Worm (Caenorhabditis elegans) whole organism, young adult: ENCODE measurements around the gene ZK643.2.

ENCODE experiments used
- F10E7.11 ChIP-seq: sonication (generic microtip); optimal IDR thresholded peaks from 2 replicates; lab custom pipeline; 2017; ENCODE audit warnings: mild to moderate bottlenecking, missing genetic modification characterization, moderate library complexity, missing compliant biosample characterization
- K11D2.4 ChIP-seq: fragments of 200-800 bp; sonication (Bioruptor generic); IDR thresholded peaks from 2 replicates; pipeline ENCODE4 v1.3.6; 2022; ENCODE audit warnings: missing genetic modification reagents, missing genetic modification characterization, missing compliant biosample characterization
- ama-1 ChIP-seq, 3 experiments: fragments of 150-350 bp in 1 of 3; sonication (generic microtip) in 2 of 3; optimal IDR thresholded peaks; 2 replicates each; lab custom pipeline; 2014 to 2018; ENCODE audit warnings: missing biosample characterization in 2 of 3, missing genetic modification characterization in 2 of 3, missing genetic modification reagents in 2 of 3
- ceh-100 ChIP-seq: fragments of 200-800 bp; sonication (Bioruptor generic); IDR thresholded peaks from 2 replicates; pipeline ENCODE4 v1.3.6; 2022; ENCODE audit warnings: missing genetic modification reagents, missing genetic modification characterization, missing compliant biosample characterization
- ceh-40 ChIP-seq: fragments of 200-800 bp; sonication (Bioruptor generic); IDR thresholded peaks from 2 replicates; pipeline ENCODE4 v1.3.6; 2022; ENCODE audit warnings: missing genetic modification characterization, missing compliant biosample characterization
- chd-7 ChIP-seq: sonication (generic microtip); optimal IDR thresholded peaks from 2 replicates; lab custom pipeline; 2016; ENCODE audit warnings: mild to moderate bottlenecking, missing genetic modification characterization, moderate library complexity, missing compliant biosample characterization
- hmg-1.2 ChIP-seq: fragments of 200-800 bp; sonication (Bioruptor generic); IDR thresholded peaks from 2 replicates; pipeline ENCODE4 v1.3.6; 2022; ENCODE audit warnings: missing genetic modification reagents, missing genetic modification characterization, missing compliant biosample characterization
- let-607 ChIP-seq, 2 experiments: fragments of 200-800 bp in 1 of 2; sonication (Bioruptor generic) in 1 of 2; sonication (generic microtip) in 1 of 2; optimal IDR thresholded peaks; 2 replicates each; lab custom pipeline; 2016 to 2018; ENCODE audit warnings: mild to moderate bottlenecking in 2 of 2, missing compliant biosample characterization in 2 of 2, missing genetic modification characterization in 2 of 2, moderate library complexity in 2 of 2, missing genotype in 1 of 2
- lin-35 ChIP-seq, 3 experiments: fragments of 150-350 bp in 2 of 3; sonication (generic microtip) in 1 of 3; optimal IDR thresholded peaks; 2 replicates each; lab custom pipeline; 2014 to 2018; ENCODE audit warnings: missing biosample characterization in 3 of 3, missing genetic modification characterization in 3 of 3, missing genetic modification reagents in 3 of 3
- madf-3 ChIP-seq: fragments of 200-800 bp; sonication (Bioruptor generic); IDR thresholded peaks from 2 replicates; pipeline ENCODE4 v1.3.6; 2022; ENCODE audit warnings: missing genetic modification reagents, missing genetic modification characterization, missing compliant biosample characterization
- mxl-1 ChIP-seq: sonication (generic microtip); optimal IDR thresholded peaks from 2 replicates; lab custom pipeline; 2016; ENCODE audit warnings: missing genetic modification characterization, missing compliant biosample characterization
- rec-8 ChIP-seq, 2 experiments: sonication (generic microtip); optimal IDR thresholded peaks; 2 replicates each; lab custom pipeline; 2016; ENCODE audit warnings: mild to moderate bottlenecking in 2 of 2, missing genetic modification characterization in 2 of 2, missing genetic modification reagents in 2 of 2, missing genotype in 2 of 2, missing biosample characterization in 1 of 2, missing compliant biosample characterization in 1 of 2, moderate library complexity in 1 of 2
- snpc-4 ChIP-seq, 5 experiments: fragments of 150-350 bp in 1 of 5; sonication (generic microtip) in 4 of 5; optimal IDR thresholded peaks; 2 replicates each; lab custom pipeline; 2014 to 2018; ENCODE audit warnings: missing genetic modification characterization in 5 of 5, missing biosample characterization in 3 of 5, antibody characterized with exemption in 2 of 5, mild to moderate bottlenecking in 2 of 5, missing compliant biosample characterization in 2 of 5, missing genotype in 2 of 5, moderate library complexity in 2 of 5, missing genetic modification reagents in 1 of 5
- ztf-28 ChIP-seq: fragments of 200-800 bp; sonication (Bioruptor generic); IDR thresholded peaks from 2 replicates; pipeline ENCODE4 v1.3.6; 2022; ENCODE audit warnings: missing genetic modification reagents, missing genetic modification characterization, missing compliant biosample characterization

DNA sequence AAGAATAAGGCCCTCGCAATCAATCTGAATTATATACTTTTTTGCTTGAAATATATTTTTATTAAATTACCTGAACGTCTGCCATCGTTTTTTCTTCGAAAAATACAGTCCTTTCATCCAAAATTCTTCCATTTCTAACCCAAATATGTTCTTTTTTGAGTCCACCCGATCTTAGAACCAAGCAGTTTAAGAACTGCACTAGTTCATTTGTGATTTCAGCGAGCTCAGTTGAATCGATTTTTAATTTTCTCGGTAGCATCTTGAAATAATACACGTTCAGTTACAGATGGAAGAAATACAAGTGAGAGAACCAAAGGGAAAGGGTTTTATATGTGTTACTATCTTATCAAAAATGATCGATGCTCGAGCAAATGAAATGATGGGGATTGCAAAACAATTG, 43.2 kb downstream of the ZK643.2 start, which contains the start of gene F59B2.3:
- TF ChIP-seq lin-35 (GFP tag; optimal IDR thresholded peaks at IDR 0.05; lab: Kevin White, UChicago) (no peak), chd-7 (tag; lab: Kevin White, UChicago) (no peak), rec-8 (tag; optimal IDR thresholded peaks at IDR 0.05; lab: Kevin White, UChicago) (no peak), ztf-28 (no peak), ama-1 (optimal IDR thresholded peaks at IDR 0.05; lab: Kevin White, UChicago) (no peak), ama-1 (GFP tag; optimal IDR thresholded peaks at IDR 0.05; lab: Kevin White, UChicago) (no peak), ceh-100 (GFP tag; lab: Robert Waterston, UW) (no peak), madf-3 (GFP tag; lab: Robert Waterston, UW) (no peak), ceh-40 (GFP tag; lab: Robert Waterston, UW) (no peak), F10E7.11 (tag; lab: Kevin White, UChicago) (no peak), let-607 (tag; optimal IDR thresholded peaks at IDR 0.05; lab: Kevin White, UChicago) (no peak), snpc-4 (GFP tag; optimal IDR thresholded peaks at IDR 0.05; lab: Kevin White, UChicago) (no peak), snpc-4 (tag; optimal IDR thresholded peaks at IDR 0.05; lab: Kevin White, UChicago) (no peak), hmg-1.2 (GFP tag; lab: Robert Waterston, UW) (no peak), mxl-1 (no peak), K11D2.4 (GFP tag; lab: Robert Waterston, UW) (no peak)
